Worm (Caenorhabditis elegans) whole organism, early embryonic: ENCODE measurements around the gene ZK355.2.

ENCODE experiments used
- B0310.2 ChIP-seq: sonication (generic microtip); optimal IDR thresholded peaks from 2 replicates; lab custom pipeline; 2016; ENCODE audit warnings: mild to moderate bottlenecking, missing genetic modification characterization, missing compliant biosample characterization
- F13C5.2 ChIP-seq: sonication (generic microtip); optimal IDR thresholded peaks from 2 replicates; lab custom pipeline; 2017; ENCODE audit warnings: mild to moderate bottlenecking, missing genetic modification characterization, inconsistent platforms, missing compliant biosample characterization
- ama-1 ChIP-seq: fragments of 150-350 bp; optimal IDR thresholded peaks from 2 replicates; lab custom pipeline; 2014
- ceh-13 ChIP-seq: fragments of 200-800 bp; sonication (Bioruptor generic); optimal IDR thresholded peaks from 2 replicates; lab custom pipeline; 2018; ENCODE audit warnings: mild to moderate bottlenecking, missing genetic modification characterization, missing compliant biosample characterization
- ceh-36 ChIP-seq: sonication (generic microtip); optimal IDR thresholded peaks from 2 replicates; lab custom pipeline; 2016; ENCODE audit warnings: missing genetic modification characterization, inconsistent platforms, missing compliant biosample characterization
- ets-7 ChIP-seq: sonication (generic microtip); optimal IDR thresholded peaks from 2 replicates; lab custom pipeline; 2016; ENCODE audit warnings: missing genotype, missing genetic modification characterization, missing compliant biosample characterization
- flt-1 ChIP-seq: fragments of 200-800 bp; sonication (Bioruptor generic); IDR thresholded peaks from 2 replicates; pipeline ENCODE4 v1.3.6; 2022; ENCODE audit warnings: missing genetic modification characterization, missing compliant biosample characterization
- hmg-4 ChIP-seq: fragments of 200-800 bp; sonication (Bioruptor generic); optimal IDR thresholded peaks from 2 replicates; lab custom pipeline; 2018; ENCODE audit warnings: mild to moderate bottlenecking, missing genetic modification characterization, missing compliant biosample characterization
- hnd-1 ChIP-seq: sonication (generic microtip); optimal IDR thresholded peaks from 2 replicates; lab custom pipeline; 2016; ENCODE audit warnings: missing genetic modification characterization, missing compliant biosample characterization
- scrt-1 ChIP-seq: fragments of 200-800 bp; sonication (Bioruptor generic); IDR thresholded peaks from 2 replicates; pipeline ENCODE4 v1.3.6; 2022; ENCODE audit warnings: missing genetic modification characterization, missing compliant biosample characterization
- tbx-11 ChIP-seq: fragments of 200-800 bp; sonication (Bioruptor generic); IDR thresholded peaks from 2 replicates; pipeline ENCODE4 v1.3.6; 2022; ENCODE audit warnings: missing genetic modification characterization, missing compliant biosample characterization
- tbx-37 ChIP-seq: fragments of 200-800 bp; sonication (Bioruptor generic); conservative IDR thresholded peaks from 2 replicates; pipeline ENCODE4 v1.3.6; 2022; ENCODE audit warnings: missing genetic modification reagents, missing genetic modification characterization, missing compliant biosample characterization
- tra-4 ChIP-seq: sonication (generic microtip); optimal IDR thresholded peaks from 2 replicates; lab custom pipeline; 2017; ENCODE audit warnings: missing genetic modification characterization, missing compliant biosample characterization

DNA sequence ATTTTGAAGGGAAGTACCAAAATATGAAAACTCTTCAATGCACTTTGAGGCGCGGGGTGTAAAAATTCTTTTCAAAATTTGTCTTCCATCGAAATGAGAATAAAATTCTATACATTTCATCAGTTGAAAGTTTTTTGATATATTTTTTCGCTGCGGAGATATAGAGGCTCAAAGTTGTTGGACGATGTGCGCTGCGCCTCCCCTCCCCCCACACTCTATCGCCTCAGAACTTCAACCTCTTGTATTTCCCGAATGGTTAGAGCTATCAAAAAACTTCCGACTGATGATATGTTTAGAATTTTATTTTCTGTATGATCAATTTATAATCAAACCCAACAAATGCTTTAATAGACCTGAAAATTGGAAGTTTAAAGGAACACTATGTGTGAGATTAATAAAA lies 24.9 kb downstream of the ZK355.2 start:
- TF ChIP-seq ets-7 (tag; lab: Kevin White, UChicago) (no peak), tbx-37 (no peak), ceh-13 (GFP tag; lab: Kevin White, UChicago) (no peak), tra-4 (no peak), B0310.2 (tag; lab: Kevin White, UChicago) (no peak), flt-1 (no peak), ama-1 (lab: Kevin White, UChicago) (no peak), tbx-11 (no peak), hnd-1 (tag; lab: Kevin White, UChicago) (no peak), scrt-1 (GFP tag; lab: Robert Waterston, UW) (no peak), F13C5.2 (tag; lab: Kevin White, UChicago) (no peak), hmg-4 (GFP tag; lab: Kevin White, UChicago) (no peak), ceh-36 (tag; lab: Kevin White, UChicago) (no peak)
